Worm (Caenorhabditis elegans) whole organism, midembryonic: Measurements from ENCODE around the gene rga-9.

ENCODE experiments used
- med-1 ChIP-seq: sonication (generic microtip); optimal IDR thresholded peaks from 2 replicates; lab custom pipeline; 2017; ENCODE audit warnings: missing genetic modification characterization, mild to moderate bottlenecking, missing compliant biosample characterization, antibody characterized with exemption, missing genetic modification reagents; ENCODE audit not compliant: insufficient read depth
- ref-1 ChIP-seq: fragments of 200-800 bp; sonication (Bioruptor generic); conservative IDR thresholded peaks from 2 replicates; pipeline ENCODE4 v1.3.6; 2022; ENCODE audit warnings: missing genetic modification reagents, missing genetic modification characterization, missing compliant biosample characterization
- tab-1 ChIP-seq: fragments of 200-800 bp; sonication (Bioruptor generic); IDR thresholded peaks from 2 replicates; pipeline ENCODE4 v1.3.6; 2022; ENCODE audit warnings: missing genetic modification characterization, missing compliant biosample characterization
- ztf-23 ChIP-seq: fragments of 200-800 bp; sonication (Bioruptor generic); IDR thresholded peaks from 2 replicates; pipeline ENCODE4 v1.3.6; 2022; ENCODE audit warnings: missing genetic modification reagents, missing genetic modification characterization, missing compliant biosample characterization

DNA sequence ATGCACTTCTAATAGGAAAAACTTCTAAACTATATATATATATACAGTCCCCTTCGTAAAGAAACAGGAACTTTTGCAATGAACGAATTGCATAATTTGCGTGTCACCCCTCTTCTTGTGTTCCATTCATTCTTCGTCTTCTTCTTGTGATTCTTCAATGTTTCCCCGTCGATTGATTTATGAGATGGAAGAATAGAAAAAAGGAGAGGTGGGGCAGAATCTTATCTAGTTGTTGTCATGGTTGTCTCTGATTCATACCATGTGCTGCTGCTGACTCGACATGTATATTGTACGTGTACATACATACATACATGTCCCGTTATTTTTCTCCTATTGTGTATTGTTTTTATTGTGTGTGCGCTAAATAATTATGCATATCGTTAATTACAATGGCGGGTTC lies 2.1 kb upstream of the rga-9 start:
- TF ChIP-seq med-1 (GFP tag; lab: Kevin White, UChicago) = no peak
- no peak for TF ChIP-seq tab-1
- TF ChIP-seq ref-1 = no peak
- TF ChIP-seq ztf-23 (GFP tag; lab: Robert Waterston, UW) = no peak
